Worm (Caenorhabditis elegans) whole organism, L4 larva: ENCODE results near the gene Y14H12B.1.
A peak's percentile ranks its signal among the peaks of the same experiment; 100 is the strongest.

ENCODE experiments used
- F26F4.8 ChIP-seq: fragments of 200-800 bp; sonication (Bioruptor generic); conservative IDR thresholded peaks from 2 replicates; pipeline ENCODE4 v1.3.6; 2022; ENCODE audit warnings: missing genetic modification characterization, missing compliant biosample characterization
- F37D6.2 ChIP-seq: sonication (generic microtip); optimal IDR thresholded peaks from 2 replicates; lab custom pipeline; 2016; ENCODE audit warnings: mild to moderate bottlenecking, missing genetic modification characterization, missing compliant biosample characterization
- F44E2.7 ChIP-seq: fragments of 200-800 bp; sonication (Bioruptor generic); IDR thresholded peaks from 2 replicates; pipeline ENCODE4 v2.1.2; 2022; ENCODE audit warnings: missing genetic modification characterization, missing compliant biosample characterization
- T26A8.4 ChIP-seq: fragments of 200-800 bp; sonication (Bioruptor generic); IDR thresholded peaks from 2 replicates; pipeline ENCODE4 v1.3.6; 2022; ENCODE audit warnings: missing genetic modification characterization, missing compliant biosample characterization
- Y105C5A.15 ChIP-seq: fragments of 200-800 bp; sonication (Bioruptor generic); IDR thresholded peaks from 2 replicates; pipeline ENCODE4 v1.3.6; 2022; ENCODE audit warnings: missing genetic modification characterization, missing compliant biosample characterization
- ZK337.2 ChIP-seq: fragments of 200-800 bp; sonication (Bioruptor generic); IDR thresholded peaks from 2 replicates; pipeline ENCODE4 v1.3.6; 2022; ENCODE audit warnings: missing genetic modification reagents, missing genetic modification characterization, missing compliant biosample characterization
- aha-1 ChIP-seq: fragments of 150-350 bp; peaks from one replicate; lab custom pipeline; 2014; ENCODE audit warnings: missing biosample characterization, missing genetic modification characterization
- ama-1 ChIP-seq: fragments of 150-350 bp; optimal IDR thresholded peaks from 2 replicates; lab custom pipeline; 2014; ENCODE audit warnings: inconsistent platforms, mixed read lengths
- ceh-20 ChIP-seq: fragments of 200-800 bp; sonication (Bioruptor generic); IDR thresholded peaks from 2 replicates; pipeline ENCODE4 v1.3.6; 2022; ENCODE audit warnings: missing genetic modification reagents, missing genetic modification characterization, missing compliant biosample characterization
- ceh-28 ChIP-seq: fragments of 150-350 bp; optimal IDR thresholded peaks from 2 replicates; lab custom pipeline; 2014; ENCODE audit warnings: missing biosample characterization, missing genetic modification reagents, missing genetic modification characterization
- ceh-62 ChIP-seq: sonication (generic microtip); optimal IDR thresholded peaks from 2 replicates; lab custom pipeline; 2017; ENCODE audit warnings: missing biosample characterization, missing genetic modification characterization
- ceh-82 ChIP-seq: sonication (generic microtip); optimal IDR thresholded peaks from 2 replicates; lab custom pipeline; 2017; ENCODE audit warnings: missing biosample characterization, missing genetic modification characterization
- cey-2 ChIP-seq: sonication (generic microtip); optimal IDR thresholded peaks from 3 replicates; lab custom pipeline; 2017; ENCODE audit warnings: missing genetic modification characterization, mild to moderate bottlenecking, missing compliant biosample characterization, antibody characterized with exemption, borderline replicate concordance; ENCODE audit not compliant: insufficient read depth
- daf-16 ChIP-seq, 3 experiments: sonication (generic microtip); optimal IDR thresholded peaks; 2 replicates each; lab custom pipeline; 2016 to 2017; ENCODE audit warnings: missing genetic modification characterization in 3 of 3, missing genetic modification reagents in 3 of 3, mild to moderate bottlenecking in 2 of 3, missing compliant biosample characterization in 2 of 3, missing biosample characterization in 1 of 3, moderate library complexity in 1 of 3
- daf-19 ChIP-seq: fragments of 200-800 bp; sonication (Bioruptor generic); conservative IDR thresholded peaks from 2 replicates; pipeline ENCODE4 v1.3.6; 2022; ENCODE audit warnings: missing genetic modification characterization, missing compliant biosample characterization
- dmd-6 ChIP-seq: fragments of 200-800 bp; sonication (Bioruptor generic); IDR thresholded peaks from 2 replicates; pipeline ENCODE4 v1.3.6; 2022; ENCODE audit warnings: missing genetic modification reagents, missing genetic modification characterization, missing compliant biosample characterization
- dmd-8 ChIP-seq: fragments of 200-800 bp; sonication (Bioruptor generic); IDR thresholded peaks from 2 replicates; pipeline ENCODE4 v1.3.6; 2022; ENCODE audit warnings: missing genetic modification characterization, missing compliant biosample characterization
- dpl-1 ChIP-seq: fragments of 150-350 bp; optimal IDR thresholded peaks from 2 replicates; lab custom pipeline; 2014; ENCODE audit warnings: missing biosample characterization, missing genetic modification reagents, missing genetic modification characterization
- dve-1 ChIP-seq: sonication (generic microtip); optimal IDR thresholded peaks from 2 replicates; lab custom pipeline; 2017; ENCODE audit warnings: antibody characterized with exemption, mild to moderate bottlenecking, missing genetic modification characterization, missing compliant biosample characterization; ENCODE audit not compliant: insufficient read depth
- hlh-11 ChIP-seq: fragments of 200-800 bp; sonication (Bioruptor generic); optimal IDR thresholded peaks from 2 replicates; lab custom pipeline; 2018; ENCODE audit warnings: mild to moderate bottlenecking, missing genetic modification characterization, missing compliant biosample characterization
- hlh-30 ChIP-seq: sonication (generic microtip); optimal IDR thresholded peaks from 2 replicates; lab custom pipeline; 2017; ENCODE audit warnings: antibody characterized with exemption, mild to moderate bottlenecking, missing genetic modification characterization, missing compliant biosample characterization; ENCODE audit not compliant: insufficient read depth
- hmg-1.1 ChIP-seq: fragments of 200-800 bp; sonication (Bioruptor generic); IDR thresholded peaks from 2 replicates; pipeline ENCODE4 v1.3.6; 2022; ENCODE audit warnings: missing genetic modification reagents, missing genetic modification characterization, missing compliant biosample characterization
- jun-1 ChIP-seq: fragments of 150-350 bp; optimal IDR thresholded peaks from 2 replicates; lab custom pipeline; 2014; ENCODE audit warnings: missing biosample characterization, missing genetic modification reagents, missing genetic modification characterization
- lin-29 ChIP-seq: fragments of 200-800 bp; sonication (Bioruptor generic); IDR thresholded peaks from 2 replicates; pipeline ENCODE4 v1.3.6; 2022; ENCODE audit warnings: missing genetic modification reagents, missing genetic modification characterization, missing compliant biosample characterization
- lsy-2 ChIP-seq, 2 experiments: fragments of 150-350 bp in 1 of 2; sonication (generic microtip) in 1 of 2; optimal IDR thresholded peaks; 2 replicates each; lab custom pipeline; 2014 to 2017; ENCODE audit warnings: missing biosample characterization in 2 of 2, missing genetic modification characterization in 2 of 2
- mep-1 ChIP-seq: fragments of 150-350 bp; sonication (generic microtip); optimal IDR thresholded peaks from 3 replicates; lab custom pipeline; 2014; ENCODE audit warnings: missing biosample characterization, missing genetic modification characterization
- mes-2 ChIP-seq: sonication (generic microtip); optimal IDR thresholded peaks from 2 replicates; lab custom pipeline; 2016; ENCODE audit warnings: missing genotype, mild to moderate bottlenecking, missing genetic modification characterization, missing compliant biosample characterization; ENCODE audit not compliant: poor library complexity, severe bottlenecking
- mxl-3 ChIP-seq: fragments of 200-800 bp; sonication (Bioruptor generic); optimal IDR thresholded peaks from 2 replicates; lab custom pipeline; 2018; ENCODE audit warnings: mild to moderate bottlenecking, missing genetic modification characterization, missing compliant biosample characterization
- nhr-10 ChIP-seq: fragments of 150-350 bp; optimal IDR thresholded peaks from 2 replicates; lab custom pipeline; 2014; ENCODE audit warnings: missing biosample characterization, missing genetic modification characterization
- nhr-11 ChIP-seq: fragments of 150-350 bp; optimal IDR thresholded peaks from 2 replicates; lab custom pipeline; 2014; ENCODE audit warnings: missing biosample characterization, missing genetic modification characterization
- nhr-111 ChIP-seq: fragments of 200-800 bp; sonication (Bioruptor generic); optimal IDR thresholded peaks from 2 replicates; lab custom pipeline; 2018; ENCODE audit warnings: mild to moderate bottlenecking, missing genetic modification characterization, missing compliant biosample characterization
- nhr-28 ChIP-seq: fragments of 150-350 bp; optimal IDR thresholded peaks from 2 replicates; lab custom pipeline; 2014; ENCODE audit warnings: missing biosample characterization, missing genetic modification characterization
- nhr-41 ChIP-seq: fragments of 200-800 bp; sonication (Bioruptor generic); IDR thresholded peaks from 2 replicates; pipeline ENCODE4 v1.3.6; 2022; ENCODE audit warnings: missing genetic modification reagents, missing genetic modification characterization, missing compliant biosample characterization
- nhr-6 ChIP-seq: fragments of 150-350 bp; optimal IDR thresholded peaks from 2 replicates; lab custom pipeline; 2014; ENCODE audit warnings: missing biosample characterization, missing genetic modification characterization
- nhr-77 ChIP-seq: fragments of 150-350 bp; optimal IDR thresholded peaks from 2 replicates; lab custom pipeline; 2014; ENCODE audit warnings: missing biosample characterization, missing genetic modification characterization
- saeg-2 ChIP-seq: fragments of 200-800 bp; sonication (Bioruptor generic); IDR thresholded peaks from 2 replicates; pipeline ENCODE4 v1.3.6; 2022; ENCODE audit warnings: missing genetic modification reagents, missing genetic modification characterization, missing compliant biosample characterization
- sdz-12 ChIP-seq: fragments of 200-800 bp; sonication (Bioruptor generic); optimal IDR thresholded peaks from 2 replicates; lab custom pipeline; 2018; ENCODE audit warnings: mild to moderate bottlenecking, missing genetic modification characterization, missing compliant biosample characterization
- set-16 ChIP-seq: fragments of 200-800 bp; sonication (Bioruptor generic); IDR thresholded peaks from 2 replicates; pipeline ENCODE4 v1.3.6; 2022; ENCODE audit warnings: missing genetic modification reagents, missing genetic modification characterization, missing compliant biosample characterization
- spr-1 ChIP-seq: sonication (generic microtip); optimal IDR thresholded peaks from 2 replicates; lab custom pipeline; 2016; ENCODE audit warnings: mild to moderate bottlenecking, missing genetic modification characterization, missing compliant biosample characterization
- tag-97 ChIP-seq: fragments of 200-800 bp; sonication (Bioruptor generic); IDR thresholded peaks from 2 replicates; pipeline ENCODE4 v1.3.6; 2022; ENCODE audit warnings: missing genetic modification characterization, missing compliant biosample characterization
- unc-130 ChIP-seq: sonication (generic microtip); optimal IDR thresholded peaks from 2 replicates; lab custom pipeline; 2016; ENCODE audit warnings: missing genetic modification reagents, missing genetic modification characterization, missing compliant biosample characterization
- unc-39 ChIP-seq: sonication (generic microtip); optimal IDR thresholded peaks from 2 replicates; lab custom pipeline; 2017; ENCODE audit warnings: missing biosample characterization, missing genetic modification characterization
- unc-62 ChIP-seq, 3 experiments: fragments of 150-350 bp in 1 of 3; sonication (generic microtip); optimal IDR thresholded peaks in 2 of 3; peaks in 1 of 3; 1 replicate in 1 of 3; 2 replicates in 2 of 3; lab custom pipeline; 2014 to 2017; ENCODE audit warnings: missing biosample characterization in 3 of 3, missing genetic modification characterization in 3 of 3, missing genetic modification reagents in 3 of 3, missing genotype in 1 of 3
- vab-7 ChIP-seq: fragments of 200-800 bp; sonication (Bioruptor generic); IDR thresholded peaks from 2 replicates; pipeline ENCODE4 v1.3.6; 2022; ENCODE audit warnings: missing genetic modification reagents, missing genetic modification characterization, missing compliant biosample characterization
- zfp-3 ChIP-seq: fragments of 200-800 bp; sonication (Bioruptor generic); conservative IDR thresholded peaks from 2 replicates; pipeline ENCODE4 v1.3.6; 2022; ENCODE audit warnings: missing genetic modification reagents, missing genetic modification characterization, missing compliant biosample characterization
- zip-11 ChIP-seq: fragments of 200-800 bp; sonication (Bioruptor generic); IDR thresholded peaks from 2 replicates; pipeline ENCODE4 v1.3.6; 2022; ENCODE audit warnings: missing genetic modification characterization, missing compliant biosample characterization
- ztf-11 ChIP-seq: fragments of 150-350 bp; optimal IDR thresholded peaks from 2 replicates; lab custom pipeline; 2014; ENCODE audit warnings: missing biosample characterization, missing genetic modification characterization

Y14H12B.1 gene

ce11 chrII:3922696-3923095 lies 11.6 kb upstream of the Y14H12B.1 start:
- TF ChIP-seq tag-97 (GFP tag; lab: Robert Waterston, UW), result no peak
- no peak for TF ChIP-seq nhr-41 (GFP tag; lab: Robert Waterston, UW)
- TF ChIP-seq ceh-28 (tag; lab: Kevin White, UChicago), result peak; percentile 80

DNA sequence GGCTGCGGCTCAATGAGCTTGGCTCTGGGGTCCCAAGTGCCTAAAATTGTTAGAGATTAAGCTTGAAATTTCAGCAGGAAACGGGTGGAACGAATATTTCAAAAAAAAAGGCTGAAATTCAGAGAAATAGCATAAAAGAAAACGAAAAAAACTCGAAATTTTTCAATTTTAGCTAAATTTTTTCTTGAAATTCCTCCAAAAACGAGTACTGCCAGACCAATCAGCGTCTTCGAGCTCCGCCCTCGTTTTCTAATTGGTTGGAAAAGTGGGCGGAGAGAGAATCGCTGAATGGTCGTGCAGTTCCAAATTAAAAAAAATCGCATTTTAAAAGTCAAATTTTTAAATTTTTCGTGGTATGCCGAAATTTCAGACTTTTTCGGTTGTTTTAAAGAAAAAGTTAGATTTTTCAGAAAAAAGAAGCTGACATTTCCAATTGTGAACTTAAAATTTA lies 6.3 kb upstream of the Y14H12B.1 start, which contains the start of gene plpp-1.1:
Gene plpp-1.1, minus strand, starts transcription at position 51 of the 451 bp plus-strand sequence.
- TF ChIP-seq sdz-12 (GFP tag; lab: Kevin White, UChicago) (no peak), ztf-11 (tag; lab: Kevin White, UChicago) (no peak), T26A8.4 (GFP tag; lab: Robert Waterston, UW) (no peak), nhr-10 (no peak), aha-1 (tag; lab: Kevin White, UChicago) (peak; percentile 12), jun-1 (tag; lab: Kevin White, UChicago) (no peak), daf-19 (GFP tag; lab: Robert Waterston, UW) (no peak), ceh-82 (no peak), ceh-62 (tag; lab: Kevin White, UChicago) (no peak)

DNA sequence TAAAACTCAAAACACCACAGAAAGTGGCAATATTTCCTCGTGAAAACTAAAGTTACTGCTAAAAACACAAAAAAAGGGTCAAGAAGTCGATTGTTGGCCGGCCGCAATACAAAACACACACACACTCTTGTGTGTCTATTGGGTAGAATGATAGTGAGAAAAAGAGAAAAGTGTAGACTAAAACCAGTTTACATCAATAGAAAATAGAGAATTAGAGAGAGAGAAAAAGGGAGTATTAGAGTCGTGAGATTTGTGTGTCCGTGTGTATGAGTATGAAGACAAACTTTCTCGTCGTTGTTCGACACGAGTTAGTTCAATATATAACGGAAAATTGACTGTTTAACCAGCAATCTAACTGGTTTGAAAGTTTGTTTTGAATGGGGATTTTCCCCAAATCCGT lies 4.8 kb upstream of the Y14H12B.1 start:
- TF ChIP-seq hlh-11, result peak; percentile 23
- no peak for TF ChIP-seq zfp-3 (GFP tag; lab: Robert Waterston, UW)
- no peak for TF ChIP-seq unc-130 (GFP tag; lab: Kevin White, UChicago)
- no peak for TF ChIP-seq unc-39 (tag; lab: Kevin White, UChicago)
- peak; percentile 2 for TF ChIP-seq nhr-77 (tag; lab: Kevin White, UChicago)
- TF ChIP-seq vab-7 (GFP tag; lab: Robert Waterston, UW), result no peak
- no peak for TF ChIP-seq dpl-1 (GFP tag; lab: Kevin White, UChicago)
- TF ChIP-seq dve-1 (tag; lab: Kevin White, UChicago), result peak; percentile 25
- peak in 1 of 2 experiments; percentile 94 for TF ChIP-seq unc-62 (GFP tag; optimal IDR thresholded peaks at IDR 0.05 in 1 of 2; lab: Kevin White, UChicago)
- no peak for TF ChIP-seq unc-62 (tag; optimal IDR thresholded peaks at IDR 0.05; lab: Kevin White, UChicago)
- TF ChIP-seq dmd-6, result peak; percentile 10; the same call in 1 of the 2 replicates
- TF ChIP-seq ztf-11 (tag; lab: Kevin White, UChicago), result no peak
- no peak for TF ChIP-seq F26F4.8 (GFP tag; lab: Robert Waterston, UW)
- no peak for TF ChIP-seq cey-2 (tag; lab: Kevin White, UChicago)
- peak; percentile 98 for TF ChIP-seq nhr-28 (tag; lab: Kevin White, UChicago)
- TF ChIP-seq lin-29 (GFP tag; lab: Robert Waterston, UW), result no peak
- TF ChIP-seq hmg-1.1 (GFP tag; lab: Robert Waterston, UW), result no peak
- peak; percentile 38 for TF ChIP-seq hlh-30 (tag; lab: Kevin White, UChicago)
- TF ChIP-seq dmd-8 (GFP tag; lab: Robert Waterston, UW), result no peak
- no peak for TF ChIP-seq saeg-2 (GFP tag; lab: Robert Waterston, UW)
- no peak for TF ChIP-seq set-16 (GFP tag; lab: Robert Waterston, UW)
- no peak for TF ChIP-seq ceh-28 (tag; lab: Kevin White, UChicago)
- no peak for TF ChIP-seq ZK337.2 (GFP tag; lab: Robert Waterston, UW)
- no peak for TF ChIP-seq F37D6.2
- TF ChIP-seq nhr-111, result no peak
- TF ChIP-seq F44E2.7, result no peak
- no peak for TF ChIP-seq ama-1 (lab: Kevin White, UChicago)
- TF ChIP-seq lsy-2 (tag; optimal IDR thresholded peaks at IDR 0.05; lab: Kevin White, UChicago), result peak in 1 of 2 experiments; percentile 32
- no peak for TF ChIP-seq daf-16 (GFP tag; optimal IDR thresholded peaks at IDR 0.05; lab: Kevin White, UChicago)
- TF ChIP-seq daf-16 (tag; optimal IDR thresholded peaks at IDR 0.05; lab: Kevin White, UChicago), result peak; percentile 25
- no peak for TF ChIP-seq spr-1 (tag; lab: Kevin White, UChicago)
- peak; percentile 11 for TF ChIP-seq nhr-11 (tag; lab: Kevin White, UChicago)
- peak; percentile 3 for TF ChIP-seq mes-2
- TF ChIP-seq zip-11, result no peak
- peak; percentile 39 for TF ChIP-seq mep-1 (tag; lab: Kevin White, UChicago)
- no peak for TF ChIP-seq ceh-20 (GFP tag; lab: Robert Waterston, UW)
- TF ChIP-seq mxl-3 (GFP tag; lab: Kevin White, UChicago), result no peak
- TF ChIP-seq nhr-6 (tag; lab: Kevin White, UChicago), result peak; percentile 17
- no peak for TF ChIP-seq Y105C5A.15 (GFP tag; lab: Robert Waterston, UW)
